Worm (Caenorhabditis elegans) whole organism, L4 larva: ENCODE results near the gene F46F2.5.
A peak's percentile ranks its signal among the peaks of the same experiment; 100 is the strongest.

Experiments
- D1046.2 ChIP-seq: fragments of 200-800 bp; sonication (Bioruptor generic); IDR thresholded peaks from 2 replicates; pipeline ENCODE4 v1.3.6; 2022; ENCODE audit warnings: missing genetic modification characterization, missing compliant biosample characterization
- Y105C5A.15 ChIP-seq: fragments of 200-800 bp; sonication (Bioruptor generic); IDR thresholded peaks from 2 replicates; pipeline ENCODE4 v1.3.6; 2022; ENCODE audit warnings: missing genetic modification characterization, missing compliant biosample characterization
- aha-1 ChIP-seq: fragments of 150-350 bp; peaks from one replicate; lab custom pipeline; 2014; ENCODE audit warnings: missing biosample characterization, missing genetic modification characterization
- aly-2 ChIP-seq: sonication (generic microtip); optimal IDR thresholded peaks from 2 replicates; lab custom pipeline; 2018; ENCODE audit warnings: missing biosample characterization, missing genetic modification characterization
- arid-1 ChIP-seq: fragments of 200-800 bp; sonication (Bioruptor generic); conservative IDR thresholded peaks from 2 replicates; pipeline ENCODE4 v1.3.6; 2022; ENCODE audit warnings: missing genetic modification reagents, missing genetic modification characterization, missing compliant biosample characterization
- attf-4 ChIP-seq: sonication (generic microtip); optimal IDR thresholded peaks from 3 replicates; lab custom pipeline; 2017; ENCODE audit warnings: missing biosample characterization, missing genetic modification characterization
- ceh-20 ChIP-seq: fragments of 200-800 bp; sonication (Bioruptor generic); IDR thresholded peaks from 2 replicates; pipeline ENCODE4 v1.3.6; 2022; ENCODE audit warnings: missing genetic modification reagents, missing genetic modification characterization, missing compliant biosample characterization
- ceh-28 ChIP-seq: fragments of 150-350 bp; optimal IDR thresholded peaks from 2 replicates; lab custom pipeline; 2014; ENCODE audit warnings: missing biosample characterization, missing genetic modification reagents, missing genetic modification characterization
- ceh-62 ChIP-seq: sonication (generic microtip); optimal IDR thresholded peaks from 2 replicates; lab custom pipeline; 2017; ENCODE audit warnings: missing biosample characterization, missing genetic modification characterization
- daf-16 ChIP-seq, 3 experiments: sonication (generic microtip); optimal IDR thresholded peaks; 2 replicates each; lab custom pipeline; 2016 to 2017; ENCODE audit warnings: missing genetic modification characterization in 3 of 3, missing genetic modification reagents in 3 of 3, mild to moderate bottlenecking in 2 of 3, missing compliant biosample characterization in 2 of 3, missing biosample characterization in 1 of 3, moderate library complexity in 1 of 3
- dpl-1 ChIP-seq: fragments of 150-350 bp; optimal IDR thresholded peaks from 2 replicates; lab custom pipeline; 2014; ENCODE audit warnings: missing biosample characterization, missing genetic modification reagents, missing genetic modification characterization
- egl-27 ChIP-seq: sonication (generic microtip); optimal IDR thresholded peaks from 3 replicates; lab custom pipeline; 2017; ENCODE audit warnings: missing biosample characterization, missing genetic modification reagents, missing genetic modification characterization
- fkh-10 ChIP-seq: fragments of 150-350 bp; optimal IDR thresholded peaks from 2 replicates; lab custom pipeline; 2014; ENCODE audit warnings: missing biosample characterization, missing genetic modification reagents, missing genetic modification characterization
- gei-8 ChIP-seq: fragments of 200-800 bp; sonication (Bioruptor generic); optimal IDR thresholded peaks from 2 replicates; lab custom pipeline; 2018; ENCODE audit warnings: mild to moderate bottlenecking, missing genetic modification characterization, missing compliant biosample characterization
- hlh-11 ChIP-seq: fragments of 200-800 bp; sonication (Bioruptor generic); optimal IDR thresholded peaks from 2 replicates; lab custom pipeline; 2018; ENCODE audit warnings: mild to moderate bottlenecking, missing genetic modification characterization, missing compliant biosample characterization
- hlh-30 ChIP-seq: sonication (generic microtip); optimal IDR thresholded peaks from 2 replicates; lab custom pipeline; 2017; ENCODE audit warnings: antibody characterized with exemption, mild to moderate bottlenecking, missing genetic modification characterization, missing compliant biosample characterization; ENCODE audit not compliant: insufficient read depth
- jun-1 ChIP-seq: fragments of 150-350 bp; optimal IDR thresholded peaks from 2 replicates; lab custom pipeline; 2014; ENCODE audit warnings: missing biosample characterization, missing genetic modification reagents, missing genetic modification characterization
- lin-15B ChIP-seq: fragments of 150-350 bp; sonication (generic microtip); optimal IDR thresholded peaks from 3 replicates; lab custom pipeline; 2014; ENCODE audit warnings: missing biosample characterization, missing genetic modification characterization
- lin-29 ChIP-seq: fragments of 200-800 bp; sonication (Bioruptor generic); IDR thresholded peaks from 2 replicates; pipeline ENCODE4 v1.3.6; 2022; ENCODE audit warnings: missing genetic modification reagents, missing genetic modification characterization, missing compliant biosample characterization
- mes-2 ChIP-seq: sonication (generic microtip); optimal IDR thresholded peaks from 2 replicates; lab custom pipeline; 2016; ENCODE audit warnings: missing genotype, mild to moderate bottlenecking, missing genetic modification characterization, missing compliant biosample characterization; ENCODE audit not compliant: poor library complexity, severe bottlenecking
- mxl-3 ChIP-seq: fragments of 200-800 bp; sonication (Bioruptor generic); optimal IDR thresholded peaks from 2 replicates; lab custom pipeline; 2018; ENCODE audit warnings: mild to moderate bottlenecking, missing genetic modification characterization, missing compliant biosample characterization
- nhr-111 ChIP-seq: fragments of 200-800 bp; sonication (Bioruptor generic); optimal IDR thresholded peaks from 2 replicates; lab custom pipeline; 2018; ENCODE audit warnings: mild to moderate bottlenecking, missing genetic modification characterization, missing compliant biosample characterization
- nhr-25 ChIP-seq: sonication (generic microtip); optimal IDR thresholded peaks from 2 replicates; lab custom pipeline; 2017; ENCODE audit warnings: missing genetic modification characterization, mild to moderate bottlenecking, missing compliant biosample characterization, antibody characterized with exemption, moderate library complexity, borderline replicate concordance; ENCODE audit not compliant: insufficient read depth
- nhr-28 ChIP-seq: fragments of 150-350 bp; optimal IDR thresholded peaks from 2 replicates; lab custom pipeline; 2014; ENCODE audit warnings: missing biosample characterization, missing genetic modification characterization
- nhr-42 ChIP-seq: fragments of 200-800 bp; sonication (Bioruptor generic); IDR thresholded peaks from 2 replicates; pipeline ENCODE4 v1.3.6; 2022; ENCODE audit warnings: missing genetic modification characterization, missing compliant biosample characterization
- nhr-48 ChIP-seq: sonication (generic microtip); optimal IDR thresholded peaks from 2 replicates; lab custom pipeline; 2016; ENCODE audit warnings: mild to moderate bottlenecking, missing genetic modification characterization, missing compliant biosample characterization
- nhr-6 ChIP-seq: fragments of 150-350 bp; optimal IDR thresholded peaks from 2 replicates; lab custom pipeline; 2014; ENCODE audit warnings: missing biosample characterization, missing genetic modification characterization
- pha-4 ChIP-seq, 2 experiments: fragments of 150-350 bp in 1 of 2; fragments of 200-800 bp in 1 of 2; sonication (Bioruptor generic) in 1 of 2; IDR thresholded peaks in 1 of 2; optimal IDR thresholded peaks in 1 of 2; 2 replicates each; pipeline versions ENCODE4 v1.3.6 to Lab custom; 2014 to 2022; ENCODE audit warnings: missing genetic modification characterization in 2 of 2, missing genetic modification reagents in 2 of 2, missing biosample characterization in 1 of 2, missing compliant biosample characterization in 1 of 2
- php-3 ChIP-seq: fragments of 200-800 bp; sonication (Bioruptor generic); IDR thresholded peaks from 2 replicates; pipeline ENCODE4 v1.3.6; 2022; ENCODE audit warnings: missing genetic modification reagents, missing genetic modification characterization, missing compliant biosample characterization
- pqm-1 ChIP-seq: sonication (generic microtip); optimal IDR thresholded peaks from 2 replicates; lab custom pipeline; 2017; ENCODE audit warnings: missing biosample characterization, missing genetic modification characterization
- sdz-12 ChIP-seq: fragments of 200-800 bp; sonication (Bioruptor generic); optimal IDR thresholded peaks from 2 replicates; lab custom pipeline; 2018; ENCODE audit warnings: mild to moderate bottlenecking, missing genetic modification characterization, missing compliant biosample characterization
- set-16 ChIP-seq: fragments of 200-800 bp; sonication (Bioruptor generic); IDR thresholded peaks from 2 replicates; pipeline ENCODE4 v1.3.6; 2022; ENCODE audit warnings: missing genetic modification reagents, missing genetic modification characterization, missing compliant biosample characterization
- spr-1 ChIP-seq: sonication (generic microtip); optimal IDR thresholded peaks from 2 replicates; lab custom pipeline; 2016; ENCODE audit warnings: mild to moderate bottlenecking, missing genetic modification characterization, missing compliant biosample characterization
- tag-97 ChIP-seq: fragments of 200-800 bp; sonication (Bioruptor generic); IDR thresholded peaks from 2 replicates; pipeline ENCODE4 v1.3.6; 2022; ENCODE audit warnings: missing genetic modification characterization, missing compliant biosample characterization
- unc-39 ChIP-seq: sonication (generic microtip); optimal IDR thresholded peaks from 2 replicates; lab custom pipeline; 2017; ENCODE audit warnings: missing biosample characterization, missing genetic modification characterization
- vab-7 ChIP-seq: fragments of 200-800 bp; sonication (Bioruptor generic); IDR thresholded peaks from 2 replicates; pipeline ENCODE4 v1.3.6; 2022; ENCODE audit warnings: missing genetic modification reagents, missing genetic modification characterization, missing compliant biosample characterization
- zfp-2 ChIP-seq: sonication (generic microtip); optimal IDR thresholded peaks from 2 replicates; lab custom pipeline; 2016; ENCODE audit warnings: mild to moderate bottlenecking, missing genetic modification characterization, missing compliant biosample characterization

Gene F46F2.5

DNA sequence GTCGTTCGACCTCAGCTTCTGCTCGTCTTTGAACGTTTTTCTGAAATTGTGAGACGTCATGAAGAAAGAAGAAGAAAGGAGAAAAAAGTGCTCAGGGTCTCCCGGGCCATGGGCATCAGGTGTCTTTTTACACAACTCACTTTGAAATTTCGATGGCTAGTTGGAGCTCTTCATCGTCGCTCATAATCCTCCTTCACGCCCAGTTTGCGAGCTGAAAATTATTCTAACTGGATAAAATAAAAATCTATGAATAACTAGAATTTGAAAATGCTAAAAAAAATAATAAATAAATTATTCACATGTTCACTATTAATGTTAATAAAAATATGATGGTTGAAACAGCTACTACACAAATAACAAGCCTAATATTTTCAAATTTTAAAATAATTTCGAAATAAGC is 16.3 kb upstream of the F46F2.5 start, which contains the start of gene piki-1:
piki-1 (minus strand) TSS at position 218 of the 400 bp plus-strand sequence.
- TF ChIP-seq tag-97 (GFP tag; lab: Robert Waterston, UW) = no peak
- no peak for TF ChIP-seq ceh-62 (tag; lab: Kevin White, UChicago)
- no peak for TF ChIP-seq php-3 (GFP tag; lab: Robert Waterston, UW)
- TF ChIP-seq jun-1 (tag; lab: Kevin White, UChicago) = no peak
- no peak for TF ChIP-seq unc-39 (tag; lab: Kevin White, UChicago)
- no peak for TF ChIP-seq aly-2 (tag; lab: Kevin White, UChicago)
- TF ChIP-seq ceh-28 (tag; lab: Kevin White, UChicago) = no peak
- no peak for TF ChIP-seq nhr-28
- no peak for TF ChIP-seq arid-1 (GFP tag; lab: Robert Waterston, UW)
- TF ChIP-seq vab-7 (GFP tag; lab: Robert Waterston, UW) = no peak
- TF ChIP-seq nhr-48 (tag; lab: Kevin White, UChicago) = no peak
- TF ChIP-seq Y105C5A.15 (GFP tag; lab: Robert Waterston, UW) = no peak
- no peak for TF ChIP-seq spr-1
- no peak for TF ChIP-seq fkh-10 (GFP tag; lab: Kevin White, UChicago)
- no peak for TF ChIP-seq egl-27 (tag; lab: Kevin White, UChicago)
- TF ChIP-seq aha-1 (tag; lab: Kevin White, UChicago) = no peak

DNA sequence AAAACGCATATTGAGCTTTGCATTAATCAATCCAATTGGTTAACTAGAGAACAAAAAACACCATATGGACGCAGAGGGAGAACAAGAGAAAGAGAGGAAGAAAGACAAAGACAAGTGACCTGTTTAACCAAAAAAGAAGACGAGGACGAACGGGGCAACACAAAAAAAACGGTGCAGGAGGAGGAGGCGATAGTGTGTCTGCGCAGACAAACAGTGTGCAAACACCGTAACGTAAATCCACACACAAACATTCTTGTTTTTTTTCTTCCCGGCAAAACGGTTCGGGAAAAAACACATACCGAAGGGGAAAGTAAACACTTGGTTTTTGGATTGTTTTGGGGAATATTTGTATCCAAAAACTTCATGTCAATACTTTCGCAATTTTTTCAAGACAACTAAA is 15.9 kb upstream of the F46F2.5 start:
- TF ChIP-seq php-3 (GFP tag; lab: Robert Waterston, UW) = no peak
- no peak for TF ChIP-seq attf-4 (tag; lab: Kevin White, UChicago)
- TF ChIP-seq sdz-12 (GFP tag; lab: Kevin White, UChicago) = no peak
- TF ChIP-seq dpl-1 = peak; percentile 26
- peak; percentile 24 for TF ChIP-seq mes-2 (tag; lab: Kevin White, UChicago)
- no peak for TF ChIP-seq zfp-2
- TF ChIP-seq daf-16 (GFP tag; optimal IDR thresholded peaks at IDR 0.05; lab: Kevin White, UChicago) = no peak
- peak; percentile 65 for TF ChIP-seq daf-16 (tag; optimal IDR thresholded peaks at IDR 0.05; lab: Kevin White, UChicago)
- peak; percentile 65 for TF ChIP-seq hlh-11 (tag; lab: Kevin White, UChicago)
- peak; percentile 60 for TF ChIP-seq nhr-25 (tag; lab: Kevin White, UChicago)
- no peak for TF ChIP-seq mxl-3 (GFP tag; lab: Kevin White, UChicago)
- TF ChIP-seq pqm-1 (tag; lab: Kevin White, UChicago) = no peak
- no peak for TF ChIP-seq gei-8 (GFP tag; lab: Kevin White, UChicago)
- peak; percentile 51; the same call in 1 of the 2 replicates for TF ChIP-seq lin-29 (GFP tag; lab: Robert Waterston, UW)
- TF ChIP-seq pha-4 (GFP tag; IDR thresholded peaks at IDR 0.05; lab: Robert Waterston, UW) = no peak
- peak; percentile 65 for TF ChIP-seq pha-4 (tag; optimal IDR thresholded peaks at IDR 0.05; lab: Kevin White, UChicago)
- TF ChIP-seq nhr-42 = no peak
- peak; percentile 35 for TF ChIP-seq hlh-30
- TF ChIP-seq nhr-28 = peak; percentile 54
- TF ChIP-seq lin-15B (tag; lab: Kevin White, UChicago) = no peak
- peak; percentile 60 for TF ChIP-seq nhr-6 (tag; lab: Kevin White, UChicago)
- TF ChIP-seq D1046.2 (GFP tag; lab: Robert Waterston, UW) = no peak
- TF ChIP-seq aha-1 (tag; lab: Kevin White, UChicago) = peak; percentile 71
- no peak for TF ChIP-seq nhr-111 (GFP tag; lab: Kevin White, UChicago)

DNA sequence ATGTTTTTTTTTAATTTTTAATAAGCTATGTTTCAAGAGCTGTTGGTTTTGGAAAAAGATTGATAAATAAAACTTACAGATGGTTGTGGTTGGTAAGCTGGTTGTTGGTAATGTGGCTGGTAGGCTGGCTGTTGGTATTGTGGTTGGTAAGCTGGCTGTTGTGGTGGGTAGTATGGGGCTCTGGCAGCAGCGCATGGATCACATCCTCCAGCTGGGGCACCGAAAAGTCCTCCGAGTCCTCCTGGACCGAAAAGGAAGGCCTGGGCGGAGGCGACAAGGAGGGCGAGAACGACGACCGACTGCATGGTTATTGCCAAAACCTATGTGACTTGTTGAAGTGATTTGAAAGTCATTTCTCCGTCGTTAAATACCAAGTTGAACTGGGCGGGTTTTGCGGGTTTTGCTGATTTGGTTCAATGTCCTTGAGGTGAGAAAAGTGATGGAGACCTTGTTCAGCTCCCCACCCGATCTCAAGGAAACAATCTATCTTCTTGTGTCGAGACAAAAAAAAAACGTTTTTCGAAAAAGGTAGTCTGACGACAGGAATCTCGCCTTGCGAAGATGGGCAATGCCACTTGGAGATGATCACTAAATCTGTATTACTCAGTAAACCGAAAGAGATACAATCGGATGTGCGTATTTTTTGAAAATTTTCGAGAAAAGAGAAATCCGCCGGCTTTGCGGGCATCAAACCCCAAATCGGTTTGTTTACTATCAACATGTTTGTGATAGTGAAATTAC is 2.4 kb upstream of the F46F2.5 start, which contains the start of gene F46F2.3:
F46F2.3 (minus strand) TSS at position 341 of the 741 bp plus-strand sequence.
- TF ChIP-seq set-16 (GFP tag; lab: Robert Waterston, UW) (peak; percentile 71), nhr-25 (tag; lab: Kevin White, UChicago) (peak; percentile 31), ceh-20 (GFP tag; lab: Robert Waterston, UW) (no peak)
